Worm (Caenorhabditis elegans): Measurements from ENCODE around the gene mccc-2.
A peak's percentile ranks its signal among the peaks of the same experiment; 100 is the strongest.

The mccc-2 gene

ce11 chrIII:9053740-9054252, 35.4 kb downstream of the mccc-2 start, which contains the start of gene R107.5 (continued):
- TF ChIP-seq D1046.2 (GFP tag; IDR thresholded peaks at IDR 0.05) (peak; percentile 87), fos-1 (tag; optimal IDR thresholded peaks at IDR 0.05) (no peak), lin-29 (GFP tag; IDR thresholded peaks at IDR 0.05) (peak; percentile 93), sdz-12 (GFP tag; optimal IDR thresholded peaks at IDR 0.05) (peak; percentile 97), saeg-2 (GFP tag; IDR thresholded peaks at IDR 0.05) (peak; percentile 90), snpc-1.2 (GFP tag; IDR thresholded peaks at IDR 0.05) (peak; percentile 83), mep-1 (tag; optimal IDR thresholded peaks at IDR 0.05) (peak; percentile 90), jun-1 (tag; optimal IDR thresholded peaks at IDR 0.05) (peak; percentile 84), dmd-9 (GFP tag; IDR thresholded peaks at IDR 0.05) (peak; percentile 77; the same call in 1 of the 2 replicates), Y5F2A.4 (GFP tag; optimal IDR thresholded peaks at IDR 0.05) (peak; percentile 88), nhr-48 (tag; optimal IDR thresholded peaks at IDR 0.05) (peak; percentile 94), spr-3 (GFP tag; optimal IDR thresholded peaks at IDR 0.05) (peak; percentile 89), lin-39 (tag; optimal IDR thresholded peaks at IDR 0.05) (no peak), T20F7.1 (GFP tag; optimal IDR thresholded peaks at IDR 0.05) (peak; percentile 82), pha-4 (GFP tag; IDR thresholded peaks at IDR 0.05) (peak; percentile 97), pha-4 (tag; optimal IDR thresholded peaks at IDR 0.05) (peak; percentile 26), nhr-76 (tag; optimal IDR thresholded peaks at IDR 0.05) (peak; percentile 71), unc-62 (GFP tag; optimal IDR thresholded peaks at IDR 0.05 in 1 of 2) (peak in 1 of 2 experiments; percentile 84), unc-62 (tag; optimal IDR thresholded peaks at IDR 0.05) (peak; percentile 12), nhr-28 (tag; optimal IDR thresholded peaks at IDR 0.05) (peak; percentile 75), F26F4.8 (GFP tag; conservative IDR thresholded peaks at IDR 0.05) (no peak), aha-1 (tag) (peak; percentile 99), ceh-32 (tag; optimal IDR thresholded peaks at IDR 0.05; ENCODE audit: poor library complexity) (peak; percentile 3), hlh-11 (tag; optimal IDR thresholded peaks at IDR 0.05) (peak; percentile 99), ceh-62 (tag; optimal IDR thresholded peaks at IDR 0.05) (no peak), hif-1 (tag; optimal IDR thresholded peaks at IDR 0.05) (peak; percentile 66 to 86), lsy-2 (tag; optimal IDR thresholded peaks at IDR 0.05) (peak; percentile 88 to 92), attf-4 (tag; optimal IDR thresholded peaks at IDR 0.05) (no peak), skn-1 (tag; optimal IDR thresholded peaks at IDR 0.05) (no peak), daf-16 (GFP tag; optimal IDR thresholded peaks at IDR 0.05) (peak; percentile 54 to 93), daf-16 (tag; optimal IDR thresholded peaks at IDR 0.05) (peak; percentile 41), lin-1 (GFP tag; IDR thresholded peaks at IDR 0.05) (peak; percentile 92), nhr-41 (GFP tag; IDR thresholded peaks at IDR 0.05) (peak; percentile 81), aly-2 (tag; optimal IDR thresholded peaks at IDR 0.05) (no peak), mdt-29 (GFP tag; IDR thresholded peaks at IDR 0.05) (peak; percentile 100), R02D3.7 (tag; optimal IDR thresholded peaks at IDR 0.05) (no peak), Y48G9A.11 (GFP tag; IDR thresholded peaks at IDR 0.05) (peak; percentile 82), mes-2 (tag; optimal IDR thresholded peaks at IDR 0.05; ENCODE audit: poor library complexity, severe bottlenecking) (peak; percentile 72), ceh-20 (GFP tag; IDR thresholded peaks at IDR 0.05) (peak; percentile 99), lir-3 (tag; optimal IDR thresholded peaks at IDR 0.05) (no peak), nhr-111 (GFP tag; optimal IDR thresholded peaks at IDR 0.05) (peak; percentile 97), zip-2 (tag; optimal IDR thresholded peaks at IDR 0.05) (peak; percentile 64), nhr-11 (tag; optimal IDR thresholded peaks at IDR 0.05) (peak; percentile 93), nhr-237 (tag; optimal IDR thresholded peaks at IDR 0.05) (no peak), egl-43 (GFP tag; IDR thresholded peaks at IDR 0.05) (peak; percentile 92), snpc-4 (tag; optimal IDR thresholded peaks at IDR 0.05) (no peak), zfp-2 (tag; optimal IDR thresholded peaks at IDR 0.05) (peak; percentile 72), ceh-28 (tag; optimal IDR thresholded peaks at IDR 0.05) (no peak), T26A8.4 (GFP tag; IDR thresholded peaks at IDR 0.05) (peak; percentile 94), dmd-8 (GFP tag; IDR thresholded peaks at IDR 0.05) (0 out of 2 replicates have a peak, but pooled peaks have one; percentile 24), nhr-77 (tag; optimal IDR thresholded peaks at IDR 0.05) (peak; percentile 74), ZK546.5 (tag; optimal IDR thresholded peaks at IDR 0.05) (no peak), vab-7 (GFP tag; IDR thresholded peaks at IDR 0.05) (peak; percentile 87)
